Worm (Caenorhabditis elegans) whole organism, mixed stage, embryonic: ENCODE data around the gene C34F11.5.

Source experiments
- ces-1 ChIP-seq: fragments of 150-350 bp; optimal IDR thresholded peaks from 2 replicates; lab custom pipeline; 2014; ENCODE audit warnings: missing biosample characterization, missing genetic modification reagents, missing genetic modification characterization
- lin-13 ChIP-seq: fragments of 150-350 bp; optimal IDR thresholded peaks from 2 replicates; lab custom pipeline; 2014; ENCODE audit warnings: missing biosample characterization, missing genetic modification characterization
- nhr-12 ChIP-seq: fragments of 150-350 bp; optimal IDR thresholded peaks from 2 replicates; lab custom pipeline; 2014; ENCODE audit warnings: missing biosample characterization, missing genetic modification characterization
- sptf-1 ChIP-seq: sonication (generic microtip); optimal IDR thresholded peaks from 2 replicates; lab custom pipeline; 2017; ENCODE audit warnings: mild to moderate bottlenecking, missing genetic modification characterization, moderate library complexity, missing compliant biosample characterization
- unc-39 ChIP-seq: fragments of 150-350 bp; optimal IDR thresholded peaks from 2 replicates; lab custom pipeline; 2014; ENCODE audit warnings: missing biosample characterization, missing genetic modification characterization
- unc-62 ChIP-seq: fragments of 150-350 bp; optimal IDR thresholded peaks from 2 replicates; lab custom pipeline; 2014; ENCODE audit warnings: missing biosample characterization, missing genetic modification reagents, missing genetic modification characterization

DNA sequence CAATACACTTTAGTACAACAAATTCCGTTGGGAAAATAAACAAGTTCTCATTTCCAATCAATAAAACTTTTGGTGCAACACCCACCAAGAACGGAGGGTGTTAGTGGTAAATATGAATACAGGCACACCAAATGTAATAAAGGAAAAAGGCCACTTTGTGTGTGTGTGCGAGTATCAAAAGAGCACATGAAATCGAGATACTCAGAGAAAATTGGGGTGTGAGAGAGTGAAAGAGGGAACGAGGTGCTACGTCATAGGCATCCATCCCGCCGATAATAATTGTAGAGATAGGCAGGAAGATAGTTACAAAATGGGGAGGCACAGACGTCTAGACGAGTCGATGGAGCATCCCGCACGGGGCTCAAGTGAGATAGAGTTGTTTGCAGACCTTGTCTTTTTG, 32.2 kb downstream of the C34F11.5 start:
- TF ChIP-seq ces-1: peak; percentile 89
- no peak for TF ChIP-seq lin-13
- TF ChIP-seq sptf-1 (tag; lab: Kevin White, UChicago): peak; percentile 47
- TF ChIP-seq nhr-12 (tag; lab: Kevin White, UChicago): no peak
- TF ChIP-seq unc-39 (tag; lab: Kevin White, UChicago): no peak
- peak; percentile 37 for TF ChIP-seq unc-62
